Worm (Caenorhabditis elegans): ENCODE results near the gene F09E10.1.

The F09E10.1 gene

ce11 chrX:1504529-1505080 lies 2.0 kb downstream of the F09E10.1 start:
- TF ChIP-seq lin-11 (tag; optimal IDR thresholded peaks at IDR 0.05) (peak; percentile 87), aly-2 (tag; optimal IDR thresholded peaks at IDR 0.05) (no peak), nhr-21 (tag; optimal IDR thresholded peaks at IDR 0.05) (peak; percentile 93), nhr-6 (tag; optimal IDR thresholded peaks at IDR 0.05) (peak; percentile 84), egl-27 (tag; optimal IDR thresholded peaks at IDR 0.05) (peak; percentile 75), ceh-16 (tag; optimal IDR thresholded peaks at IDR 0.05) (peak; percentile 42), crh-2 (tag; optimal IDR thresholded peaks at IDR 0.05) (peak; percentile 81), elt-3 (tag; optimal IDR thresholded peaks at IDR 0.05) (no peak), gmeb-1 (tag; optimal IDR thresholded peaks at IDR 0.05) (peak; percentile 87), skn-1 (tag; optimal IDR thresholded peaks at IDR 0.05) (no peak), ama-1 (optimal IDR thresholded peaks at IDR 0.05) (peak; percentile 100), fos-1 (tag; optimal IDR thresholded peaks at IDR 0.05) (no peak), nhr-77 (tag; optimal IDR thresholded peaks at IDR 0.05) (no peak), blmp-1 (tag; optimal IDR thresholded peaks at IDR 0.05; ENCODE audit: insufficient read depth) (peak; percentile 17), C34F6.9 (tag; optimal IDR thresholded peaks at IDR 0.05) (peak; percentile 83), ztf-1 (GFP tag; conservative IDR thresholded peaks at IDR 0.05) (no peak), R02D3.7 (tag; optimal IDR thresholded peaks at IDR 0.05) (no peak), F13H6.1 (tag; optimal IDR thresholded peaks at IDR 0.05) (peak; percentile 87), unc-39 (tag; optimal IDR thresholded peaks at IDR 0.05) (no peak), peb-1 (tag; optimal IDR thresholded peaks at IDR 0.05) (no peak), nhr-10 (tag; optimal IDR thresholded peaks at IDR 0.05) (peak; percentile 33), nhr-23 (tag; optimal IDR thresholded peaks at IDR 0.05) (peak; percentile 28), ztf-11 (tag; optimal IDR thresholded peaks at IDR 0.05) (no peak), elt-1 (tag; optimal IDR thresholded peaks at IDR 0.05) (no peak), nhr-11 (tag; optimal IDR thresholded peaks at IDR 0.05) (no peak), nhr-25 (tag; optimal IDR thresholded peaks at IDR 0.05) (peak; percentile 99), dmd-4 (tag; optimal IDR thresholded peaks at IDR 0.05) (no peak), ZK546.5 (tag; optimal IDR thresholded peaks at IDR 0.05) (no peak), mab-5 (tag; optimal IDR thresholded peaks at IDR 0.05) (no peak), nhr-129 (tag; optimal IDR thresholded peaks at IDR 0.05) (peak; percentile 97), ztf-4 (tag; optimal IDR thresholded peaks at IDR 0.05) (peak; percentile 80), lin-39 (tag; optimal IDR thresholded peaks at IDR 0.05) (no peak), lsy-2 (tag; optimal IDR thresholded peaks at IDR 0.05) (peak; percentile 4 to 79), sem-4 (tag; optimal IDR thresholded peaks at IDR 0.05) (peak; percentile 53), nhr-12 (tag; optimal IDR thresholded peaks at IDR 0.05) (no peak), zag-1 (tag; optimal IDR thresholded peaks at IDR 0.05) (no peak), sma-9 (GFP tag; optimal IDR thresholded peaks at IDR 0.05) (peak; percentile 95), sma-9 (tag; optimal IDR thresholded peaks at IDR 0.05) (no peak), alr-1 (tag; optimal IDR thresholded peaks at IDR 0.05) (no peak), lin-13 (GFP tag; optimal IDR thresholded peaks at IDR 0.05) (peak; percentile 11), mdl-1 (tag; optimal IDR thresholded peaks at IDR 0.05) (peak in 1 of 2 experiments; percentile 60), snpc-4 (tag; optimal IDR thresholded peaks at IDR 0.05) (no peak), Y55F3AM.14 (GFP tag; optimal IDR thresholded peaks at IDR 0.05) (no peak), sma-3 (GFP tag; optimal IDR thresholded peaks at IDR 0.05) (peak; percentile 96), unc-55 (GFP tag; optimal IDR thresholded peaks at IDR 0.05) (no peak), nhr-237 (tag; optimal IDR thresholded peaks at IDR 0.05) (no peak), mbf-1 (tag; optimal IDR thresholded peaks at IDR 0.05) (no peak)

DNA sequence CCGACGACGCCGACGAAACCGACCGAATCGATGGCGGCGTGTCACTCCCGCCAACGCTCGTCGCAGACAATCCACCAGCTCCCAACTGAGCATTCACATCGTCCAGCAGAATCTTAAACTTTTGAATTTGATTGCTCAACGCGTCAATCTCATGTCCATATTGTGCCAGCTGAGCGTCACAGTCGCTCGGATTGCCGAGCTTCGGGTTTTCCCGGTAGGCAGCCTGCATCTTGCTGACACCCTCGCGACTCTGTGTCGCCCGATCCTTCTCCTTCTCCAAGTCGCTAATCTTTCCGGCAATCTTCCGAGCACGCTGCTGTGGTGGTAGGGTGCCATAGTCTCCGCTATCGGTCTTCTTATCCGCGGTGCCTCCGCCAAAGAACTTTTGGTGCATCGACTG lies 9.7 kb downstream of the F09E10.1 start:
- TF ChIP-seq sma-3 (GFP tag; optimal IDR thresholded peaks at IDR 0.05) (no peak), nhr-23 (tag; optimal IDR thresholded peaks at IDR 0.05) (no peak), lsy-2 (tag; optimal IDR thresholded peaks at IDR 0.05) (no peak), blmp-1 (tag; optimal IDR thresholded peaks at IDR 0.05; ENCODE audit: insufficient read depth) (no peak), ztf-11 (tag; optimal IDR thresholded peaks at IDR 0.05) (no peak), lin-13 (GFP tag; optimal IDR thresholded peaks at IDR 0.05) (no peak), lin-11 (tag; optimal IDR thresholded peaks at IDR 0.05) (no peak), sem-4 (tag; optimal IDR thresholded peaks at IDR 0.05) (no peak), alr-1 (tag; optimal IDR thresholded peaks at IDR 0.05) (no peak), nhr-77 (tag; optimal IDR thresholded peaks at IDR 0.05) (no peak), sma-9 (GFP tag; optimal IDR thresholded peaks at IDR 0.05) (no peak), sma-9 (tag; optimal IDR thresholded peaks at IDR 0.05) (no peak), nhr-25 (tag; optimal IDR thresholded peaks at IDR 0.05) (no peak), elt-1 (tag; optimal IDR thresholded peaks at IDR 0.05) (no peak), unc-39 (tag; optimal IDR thresholded peaks at IDR 0.05) (no peak), nhr-129 (tag; optimal IDR thresholded peaks at IDR 0.05) (no peak), nhr-237 (tag; optimal IDR thresholded peaks at IDR 0.05) (no peak)
